Fruit fly (Drosophila melanogaster) whole organism, embryonic: Measurements from ENCODE around the gene dyl.

Experiments
- Ada2b ChIP-seq: fragments of 200-800 bp; sonication (Bioruptor generic); IDR thresholded peaks from 2 replicates; pipeline ENCODE4 v1.3.6; 2022; ENCODE audit warnings: missing biosample characterization, missing genetic modification characterization
- Awh ChIP-seq: fragments of 200-800 bp; sonication (Bioruptor generic); IDR thresholded peaks from 2 replicates; pipeline ENCODE4, ENCODE4 v1.3.6; 2022; ENCODE audit warnings: missing biosample characterization, missing genetic modification characterization
- B-H2 ChIP-seq: fragments of 200-800 bp; sonication (Bioruptor generic); optimal IDR thresholded peaks from 2 replicates; lab custom pipeline; 2018; ENCODE audit warnings: missing biosample characterization, mild to moderate bottlenecking, missing genetic modification characterization
- Blimp-1 ChIP-seq: fragments of 200-800 bp; sonication (Bioruptor generic); optimal IDR thresholded peaks from 3 replicates; lab custom pipeline; 2018; ENCODE audit warnings: missing biosample characterization, missing genetic modification characterization, mild to moderate bottlenecking, moderate library complexity, missing genetic modification reagents
- C15 ChIP-seq: fragments of 200-800 bp; sonication (Bioruptor generic); IDR thresholded peaks from 3 replicates; pipeline ENCODE4 v1.3.6; 2022; ENCODE audit warnings: missing biosample characterization, missing genetic modification characterization
- CG10959 ChIP-seq: fragments of 200-800 bp; sonication (Bioruptor generic); IDR thresholded peaks from 2 replicates; pipeline ENCODE4 v1.3.6; 2022; ENCODE audit warnings: missing biosample characterization, missing genetic modification characterization
- CG11456 ChIP-seq: fragments of 200-800 bp; sonication (Bioruptor generic); IDR thresholded peaks from 3 replicates; pipeline ENCODE4 v1.3.6; 2022; ENCODE audit warnings: missing biosample characterization, missing genetic modification characterization
- CG11696 ChIP-seq: fragments of 200-800 bp; sonication (Bioruptor generic); IDR thresholded peaks from 2 replicates; pipeline ENCODE4 v1.3.6; 2022; ENCODE audit warnings: missing biosample characterization, missing genetic modification characterization
- CG12104 ChIP-seq: fragments of 200-800 bp; sonication (Bioruptor generic); optimal IDR thresholded peaks from 3 replicates; lab custom pipeline; 2016; ENCODE audit warnings: missing biosample characterization, missing genetic modification characterization
- CG13894 ChIP-seq: fragments of 200-800 bp; sonication (Bioruptor generic); optimal IDR thresholded peaks from 3 replicates; lab custom pipeline; 2018; ENCODE audit warnings: missing biosample characterization, mild to moderate bottlenecking, missing genetic modification characterization, moderate library complexity
- CG15073 ChIP-seq: fragments of 200-800 bp; sonication (Bioruptor generic); optimal IDR thresholded peaks from 2 replicates; lab custom pipeline; 2016; ENCODE audit warnings: missing biosample characterization, missing genetic modification characterization
- CG17829 ChIP-seq: fragments of 200-800 bp; optimal IDR thresholded peaks from 2 replicates; lab custom pipeline; 2019; ENCODE audit warnings: missing biosample characterization, mild to moderate bottlenecking, missing genetic modification characterization, moderate library complexity
- CG2199 ChIP-seq: fragments of 200-800 bp; sonication (Bioruptor generic); IDR thresholded peaks from 3 replicates; pipeline ENCODE4 v1.3.6; 2022; ENCODE audit warnings: missing biosample characterization, missing genetic modification characterization
- CG2875 ChIP-seq: fragments of 200-800 bp; sonication (Bioruptor generic); optimal IDR thresholded peaks from 2 replicates; lab custom pipeline; 2017; ENCODE audit warnings: missing biosample characterization, mild to moderate bottlenecking, missing genetic modification characterization, missing genetic modification reagents
- CG3995 ChIP-seq: fragments of 200-800 bp; sonication (Bioruptor generic); optimal IDR thresholded peaks from 3 replicates; lab custom pipeline; 2016; ENCODE audit warnings: missing biosample characterization, missing genetic modification characterization
- CG6654 ChIP-seq: fragments of 200-800 bp; sonication (Bioruptor generic); optimal IDR thresholded peaks from 2 replicates; lab custom pipeline; 2017; ENCODE audit warnings: missing biosample characterization, mild to moderate bottlenecking, missing genetic modification characterization
- Gug ChIP-seq: fragments of 200-800 bp; sonication (Bioruptor generic); IDR thresholded peaks from 4 replicates; pipeline ENCODE4 v1.3.6; 2022; ENCODE audit warnings: missing biosample characterization, missing genetic modification characterization
- HHEX ChIP-seq: fragments of 200-800 bp; sonication (Bioruptor generic); optimal IDR thresholded peaks from 3 replicates; lab custom pipeline; 2017; ENCODE audit warnings: missing biosample characterization, mild to moderate bottlenecking, missing genetic modification characterization, missing genetic modification reagents
- HLH3B ChIP-seq: fragments of 200-800 bp; sonication (Bioruptor generic); IDR thresholded peaks from 2 replicates; pipeline ENCODE4 v1.3.6; 2022; ENCODE audit warnings: missing biosample characterization, missing genetic modification characterization
- Max ChIP-seq: fragments of 200-800 bp; sonication (Bioruptor generic); optimal IDR thresholded peaks from 2 replicates; lab custom pipeline; 2016; ENCODE audit warnings: missing biosample characterization, mild to moderate bottlenecking, missing genetic modification characterization
- Poxn ChIP-seq: fragments of 200-800 bp; sonication (Bioruptor generic); IDR thresholded peaks from 2 replicates; pipeline ENCODE4 v1.3.6; 2022; ENCODE audit warnings: missing biosample characterization, missing genetic modification characterization
- Ptx1 ChIP-seq: fragments of 200-800 bp; sonication (Bioruptor generic); IDR thresholded peaks from 2 replicates; pipeline ENCODE4 v1.3.6; 2022; ENCODE audit warnings: missing biosample characterization, missing genetic modification characterization
- Vsx1 ChIP-seq: fragments of 200-800 bp; sonication (Bioruptor generic); optimal IDR thresholded peaks from 2 replicates; lab custom pipeline; 2017; ENCODE audit warnings: missing biosample characterization, mild to moderate bottlenecking, missing genetic modification characterization, missing genetic modification reagents
- amos ChIP-seq: fragments of 200-800 bp; sonication (Bioruptor generic); IDR thresholded peaks from 2 replicates; pipeline ENCODE4 v1.3.6; 2022; ENCODE audit warnings: missing biosample characterization, missing genetic modification characterization; ENCODE audit not compliant: partially characterized antibody
- cg ChIP-seq: fragments of 200-800 bp; sonication (Bioruptor generic); optimal IDR thresholded peaks from 3 replicates; lab custom pipeline; 2019; ENCODE audit warnings: missing biosample characterization, mild to moderate bottlenecking, missing genetic modification characterization, moderate library complexity
- dan ChIP-seq: fragments of 200-800 bp; sonication (Bioruptor generic); IDR thresholded peaks from 2 replicates; pipeline ENCODE4 v1.3.6; 2022; ENCODE audit warnings: missing biosample characterization, missing genetic modification characterization
- en ChIP-seq: fragments of 200-800 bp; sonication (Bioruptor generic); optimal IDR thresholded peaks from 2 replicates; lab custom pipeline; 2016; ENCODE audit warnings: missing biosample characterization, missing genetic modification characterization
- exex ChIP-seq: fragments of 200-800 bp; sonication (Bioruptor generic); optimal IDR thresholded peaks from 4 replicates; lab custom pipeline; 2018; ENCODE audit warnings: missing biosample characterization, mild to moderate bottlenecking, missing genetic modification characterization, moderate library complexity
- fu2 ChIP-seq: fragments of 200-800 bp; sonication (Bioruptor generic); optimal IDR thresholded peaks from 2 replicates; lab custom pipeline; 2016; ENCODE audit warnings: missing biosample characterization, missing genetic modification characterization
- gfzf ChIP-seq: fragments of 200-800 bp; sonication (Bioruptor generic); optimal IDR thresholded peaks from 2 replicates; lab custom pipeline; 2016; ENCODE audit warnings: missing biosample characterization, mild to moderate bottlenecking, missing genetic modification characterization, moderate library complexity
- grn ChIP-seq: fragments of 200-800 bp; sonication (Bioruptor generic); optimal IDR thresholded peaks from 3 replicates; lab custom pipeline; 2017; ENCODE audit warnings: missing biosample characterization, missing genetic modification characterization
- kay ChIP-seq: fragments of 200-800 bp; sonication (Bioruptor generic); optimal IDR thresholded peaks from 2 replicates; lab custom pipeline; 2016; ENCODE audit warnings: missing biosample characterization, missing genetic modification characterization
- kni ChIP-seq: fragments of 200-800 bp; sonication (Bioruptor generic); optimal IDR thresholded peaks from 3 replicates; lab custom pipeline; 2017; ENCODE audit warnings: mild to moderate bottlenecking, missing biosample characterization, missing genetic modification reagents, missing genetic modification characterization
- lmd ChIP-seq: fragments of 200-800 bp; sonication (Bioruptor generic); IDR thresholded peaks from 2 replicates; pipeline ENCODE4 v1.3.6; 2022; ENCODE audit warnings: missing biosample characterization, missing genetic modification characterization
- nerfin-2 ChIP-seq: fragments of 200-800 bp; sonication (Bioruptor generic); IDR thresholded peaks from 2 replicates; pipeline ENCODE4 v1.3.6; 2022; ENCODE audit warnings: missing biosample characterization, missing genetic modification characterization; ENCODE audit not compliant: partially characterized antibody
- oc ChIP-seq: fragments of 200-800 bp; sonication (Bioruptor generic); optimal IDR thresholded peaks from 2 replicates; lab custom pipeline; 2018; ENCODE audit warnings: missing biosample characterization, mild to moderate bottlenecking, missing genetic modification characterization, moderate library complexity
- repo ChIP-seq: fragments of 200-800 bp; sonication (Bioruptor generic); optimal IDR thresholded peaks from 2 replicates; lab custom pipeline; 2016; ENCODE audit warnings: missing biosample characterization, missing genetic modification characterization
- sens ChIP-seq: fragments of 200-800 bp; sonication (Bioruptor generic); peaks from one replicate; lab custom pipeline; 2016; ENCODE audit warnings: missing biosample characterization, missing genetic modification characterization
- slbo ChIP-seq: fragments of 200-800 bp; sonication (Bioruptor generic); IDR thresholded peaks from 2 replicates; pipeline ENCODE4 v1.3.6; 2022; ENCODE audit warnings: missing biosample characterization, missing genetic modification characterization
- sqz ChIP-seq: fragments of 200-800 bp; sonication (Bioruptor generic); optimal IDR thresholded peaks from 3 replicates; lab custom pipeline; 2018; ENCODE audit warnings: missing biosample characterization, mild to moderate bottlenecking, missing genetic modification characterization
- trem ChIP-seq: fragments of 200-800 bp; optimal IDR thresholded peaks from 3 replicates; lab custom pipeline; 2019; ENCODE audit warnings: missing biosample characterization, mild to moderate bottlenecking, missing genetic modification characterization, moderate library complexity
- tx ChIP-seq: fragments of 200-800 bp; sonication (Bioruptor generic); optimal IDR thresholded peaks from 2 replicates; lab custom pipeline; 2016; ENCODE audit warnings: missing biosample characterization, missing genetic modification characterization

The dyl gene

dm6 chr3L:4269920-4270319 lies 37.6 kb downstream of the dyl start (continued):
- TF ChIP-seq trem (tag; lab: Kevin White, UChicago) (peak; percentile 59), sqz (GFP tag; lab: Kevin White, UChicago) (peak; percentile 44), CG3995 (peak; percentile 25), fu2 (GFP tag; lab: Kevin White, UChicago) (no peak), gfzf (GFP tag; lab: Kevin White, UChicago) (no peak), Gug (0 out of 4 replicates have a peak, but pooled peaks have one; percentile 8), CG2199 (GFP tag; lab: Robert Waterston, UW) (0 out of 3 replicates have a peak, but pooled peaks have one; percentile 40), HHEX (GFP tag; lab: Kevin White, UChicago) (peak; percentile 40), B-H2 (no peak), Ptx1 (GFP tag; lab: Robert Waterston, UW) (peak; percentile 79), lmd (GFP tag; lab: Robert Waterston, UW) (peak; percentile 66)
- TF ChIP-seq, all 482 proteins: peak for 242

- peak; percentile 98 for TF ChIP-seq Blimp-1 (GFP tag; lab: Kevin White, UChicago)
- TF ChIP-seq grn (GFP tag; lab: Kevin White, UChicago): peak; percentile 22
- TF ChIP-seq CG12104: no peak
- TF ChIP-seq oc: peak; percentile 69
- TF ChIP-seq kni (GFP tag; lab: Kevin White, UChicago): peak; percentile 31
Observed at dm6 chr3L:4269208-4269607, 38.3 kb downstream of the dyl start.

- no peak for TF ChIP-seq repo (GFP tag; lab: Kevin White, UChicago)
- no peak for TF ChIP-seq exex (tag; lab: Kevin White, UChicago)
- TF ChIP-seq CG11456 (GFP tag; lab: Robert Waterston, UW): no peak
- TF ChIP-seq Poxn (GFP tag; lab: Robert Waterston, UW): no peak
- no peak for TF ChIP-seq Vsx1 (GFP tag; lab: Kevin White, UChicago)
- no peak for TF ChIP-seq CG15073 (GFP tag; lab: Kevin White, UChicago)
- no peak for TF ChIP-seq tx (GFP tag; lab: Kevin White, UChicago)
- TF ChIP-seq amos (GFP tag; lab: Robert Waterston, UW): no peak
- no peak for TF ChIP-seq kay (GFP tag; lab: Kevin White, UChicago)
- no peak for TF ChIP-seq CG6654 (GFP tag; lab: Kevin White, UChicago)
- no peak for TF ChIP-seq cg
- TF ChIP-seq, all 482 proteins: peak for 0
Observed at dm6 chr3L:4267403-4267802, 40.1 kb downstream of the dyl start, which contains the start of gene CG33764. Gene CG33764, minus strand, starts transcription at chr3L:4267503.

- TF ChIP-seq grn (GFP tag; lab: Kevin White, UChicago) (peak; percentile 1), repo (GFP tag; lab: Kevin White, UChicago) (no peak), Awh (GFP tag; lab: Robert Waterston, UW) (0 out of 2 replicates have a peak, but pooled peaks have one; percentile 54), Blimp-1 (GFP tag; lab: Kevin White, UChicago) (peak; percentile 88)
- TF ChIP-seq, all 482 proteins: peak for 3
Observed at dm6 chr3L:4265836-4266235, 41.7 kb downstream of the dyl start.

dm6 chr3L:4264963-4265362 lies 42.6 kb downstream of the dyl start:
- peak; percentile 6 for TF ChIP-seq sens (GFP tag; lab: Kevin White, UChicago)
- no peak for TF ChIP-seq Ada2b (GFP tag; lab: Robert Waterston, UW)
- TF ChIP-seq nerfin-2 (GFP tag; lab: Robert Waterston, UW): 0 out of 2 replicates have a peak, but pooled peaks have one; percentile 21
- TF ChIP-seq CG10959: no peak
- no peak for TF ChIP-seq slbo (GFP tag; lab: Robert Waterston, UW)
- TF ChIP-seq en (GFP tag; lab: Kevin White, UChicago): no peak
- TF ChIP-seq CG13894: no peak
- TF ChIP-seq Max (GFP tag; lab: Kevin White, UChicago): no peak
- TF ChIP-seq CG2875 (GFP tag; lab: Kevin White, UChicago): no peak
- TF ChIP-seq HLH3B (GFP tag; lab: Robert Waterston, UW): no peak
- no peak for TF ChIP-seq dan
- TF ChIP-seq CG17829 (tag; lab: Kevin White, UChicago): no peak
- TF ChIP-seq C15 (GFP tag; lab: Robert Waterston, UW): no peak
- TF ChIP-seq CG11696 (GFP tag; lab: Robert Waterston, UW): peak; percentile 69
